Worm (Caenorhabditis elegans) whole organism, mixed stage, embryonic: Measurements from ENCODE around the gene C36C5.14.

Experiments used
- ces-1 ChIP-seq: fragments of 150-350 bp; optimal IDR thresholded peaks from 2 replicates; lab custom pipeline; 2014; ENCODE audit warnings: missing biosample characterization, missing genetic modification reagents, missing genetic modification characterization
- lin-13 ChIP-seq: fragments of 150-350 bp; optimal IDR thresholded peaks from 2 replicates; lab custom pipeline; 2014; ENCODE audit warnings: missing biosample characterization, missing genetic modification characterization
- lin-32 ChIP-seq: fragments of 200-800 bp; sonication (Bioruptor generic); optimal IDR thresholded peaks from 2 replicates; lab custom pipeline; 2018; ENCODE audit warnings: mild to moderate bottlenecking, missing genetic modification characterization, missing compliant biosample characterization
- mab-5 ChIP-seq: fragments of 150-350 bp; optimal IDR thresholded peaks from 2 replicates; lab custom pipeline; 2014; ENCODE audit warnings: missing biosample characterization, missing genetic modification characterization
- nhr-12 ChIP-seq: fragments of 150-350 bp; optimal IDR thresholded peaks from 2 replicates; lab custom pipeline; 2014; ENCODE audit warnings: missing biosample characterization, missing genetic modification characterization
- nhr-237 ChIP-seq: fragments of 150-350 bp; optimal IDR thresholded peaks from 2 replicates; lab custom pipeline; 2014; ENCODE audit warnings: missing biosample characterization, missing genetic modification characterization
- snpc-4 ChIP-seq: fragments of 150-350 bp; optimal IDR thresholded peaks from 2 replicates; lab custom pipeline; 2014; ENCODE audit warnings: missing biosample characterization, missing genetic modification characterization
- unc-120 ChIP-seq: sonication (generic microtip); optimal IDR thresholded peaks from 2 replicates; lab custom pipeline; 2017; ENCODE audit warnings: missing genetic modification characterization, missing compliant biosample characterization; ENCODE audit not compliant: poor library complexity, severe bottlenecking
- unc-39 ChIP-seq: fragments of 150-350 bp; optimal IDR thresholded peaks from 2 replicates; lab custom pipeline; 2014; ENCODE audit warnings: missing biosample characterization, missing genetic modification characterization

DNA sequence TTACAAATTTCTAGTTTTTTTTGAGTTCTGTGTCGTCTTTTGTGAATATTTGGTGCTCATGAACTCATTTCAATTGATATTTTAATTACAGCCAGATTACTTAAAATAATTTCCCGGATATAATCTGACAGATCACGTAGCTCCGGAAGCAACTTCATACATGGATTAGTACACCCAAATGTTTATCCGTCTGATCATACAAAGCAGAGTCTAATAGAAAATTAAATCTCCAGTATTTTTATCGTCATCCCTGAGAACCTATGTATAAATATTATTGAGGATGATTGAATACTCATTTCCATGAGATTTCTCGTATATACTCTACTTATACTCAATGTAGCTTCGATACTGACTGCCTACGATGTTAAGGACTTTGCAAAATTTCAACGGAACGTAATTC, 40.4 kb downstream of the C36C5.14 start, which contains the start of gene Y73C8C.12:
- no peak for TF ChIP-seq nhr-12 (tag; lab: Kevin White, UChicago)
- TF ChIP-seq unc-39 (tag; lab: Kevin White, UChicago), result no peak
- TF ChIP-seq lin-32 (GFP tag; lab: Kevin White, UChicago), result no peak
- no peak for TF ChIP-seq snpc-4 (tag; lab: Kevin White, UChicago)
- no peak for TF ChIP-seq nhr-237 (tag; lab: Kevin White, UChicago)
- no peak for TF ChIP-seq unc-120 (tag; lab: Kevin White, UChicago)
- no peak for TF ChIP-seq ces-1 (GFP tag; lab: Kevin White, UChicago)
- no peak for TF ChIP-seq mab-5 (tag; lab: Kevin White, UChicago)
- TF ChIP-seq lin-13, result no peak
